Fruit fly (Drosophila melanogaster): ENCODE measurements around the gene bowl.

Gene bowl

dm6 chr2L:3769718-3770461 is 1.6 kb upstream of the bowl start (continued):
- no peak for TF ChIP-seq CG2129 (GFP tag; IDR thresholded peaks at IDR 0.05; ENCODE audit: partially characterized antibody)
- TF ChIP-seq HmgZ (tag; optimal IDR thresholded peaks at IDR 0.05) = no peak
- TF ChIP-seq CG6813 (GFP tag; optimal IDR thresholded peaks at IDR 0.05) = peak; percentile 18
- TF ChIP-seq CG12071 (GFP tag; optimal IDR thresholded peaks at IDR 0.05) = no peak
- peak; percentile 77 for TF ChIP-seq sens (GFP tag)
- TF ChIP-seq CG15269 (tag; optimal IDR thresholded peaks at IDR 0.05) = peak; percentile 62
- TF ChIP-seq chn (GFP tag; optimal IDR thresholded peaks at IDR 0.05) = no peak
- no peak for TF ChIP-seq pnt (GFP tag; optimal IDR thresholded peaks at IDR 0.05)
- no peak for TF ChIP-seq CG12236 (GFP tag; optimal IDR thresholded peaks at IDR 0.05)
- peak in 1 of 3 experiments; percentile 78 for TF ChIP-seq lola (GFP tag; optimal IDR thresholded peaks at IDR 0.05)
- TF ChIP-seq CG30020 (tag; optimal IDR thresholded peaks at IDR 0.05) = no peak
- no peak for TF ChIP-seq CG1832 (GFP tag; optimal IDR thresholded peaks at IDR 0.05)
- TF ChIP-seq CG34376 (GFP tag; optimal IDR thresholded peaks at IDR 0.05) = no peak
- no peak for TF ChIP-seq CG8089 (GFP tag; optimal IDR thresholded peaks at IDR 0.05)
- TF ChIP-seq lilli (GFP tag; optimal IDR thresholded peaks at IDR 0.05) = no peak
- peak; percentile 66 for TF ChIP-seq CG7839 (tag; optimal IDR thresholded peaks at IDR 0.05)
- no peak for TF ChIP-seq jumu (GFP tag; optimal IDR thresholded peaks at IDR 0.05)
- peak; percentile 45 for TF ChIP-seq Med (GFP tag)
- no peak for TF ChIP-seq fd102C (GFP tag; optimal IDR thresholded peaks at IDR 0.05)
- TF ChIP-seq crp (GFP tag; optimal IDR thresholded peaks at IDR 0.05) = no peak
- TF ChIP-seq CG17568 (GFP tag; optimal IDR thresholded peaks at IDR 0.05) = no peak
- TF ChIP-seq btn (GFP tag; optimal IDR thresholded peaks at IDR 0.05) = no peak
- TF ChIP-seq so (GFP tag; IDR thresholded peaks at IDR 0.05) = no peak; the same call in 2 of the 3 replicates
- no peak for TF ChIP-seq CG9932 (GFP tag; IDR thresholded peaks at IDR 0.05)
- TF ChIP-seq sisA (GFP tag; IDR thresholded peaks at IDR 0.05) = peak; percentile 14; the same call in 1 of the 2 replicates
- TF ChIP-seq sc (optimal IDR thresholded peaks at IDR 0.05) = no peak
- TF ChIP-seq sc (GFP tag; optimal IDR thresholded peaks at IDR 0.05) = peak; percentile 38
- TF ChIP-seq Bgb (GFP tag; IDR thresholded peaks at IDR 0.05; ENCODE audit: partially characterized antibody) = no peak
- peak; percentile 21 for TF ChIP-seq CG30431 (GFP tag; optimal IDR thresholded peaks at IDR 0.05)
- no peak for TF ChIP-seq CG12769 (tag; optimal IDR thresholded peaks at IDR 0.05)
- TF ChIP-seq CG10147 (GFP tag; optimal IDR thresholded peaks at IDR 0.05) = no peak
- TF ChIP-seq corto (GFP tag; optimal IDR thresholded peaks at IDR 0.05) = no peak
- TF ChIP-seq Fer2 (tag; optimal IDR thresholded peaks at IDR 0.05) = no peak
- TF ChIP-seq knrl (GFP tag; IDR thresholded peaks at IDR 0.05; ENCODE audit: partially characterized antibody) = no peak
- no peak for TF ChIP-seq YL-1 (GFP tag; optimal IDR thresholded peaks at IDR 0.05)
- peak; percentile 56 for TF ChIP-seq Spps (tag; optimal IDR thresholded peaks at IDR 0.05)
- TF ChIP-seq CG11456 (GFP tag; IDR thresholded peaks at IDR 0.05) = no peak
- no peak for TF ChIP-seq repo (GFP tag; optimal IDR thresholded peaks at IDR 0.05)
- TF ChIP-seq Mes4 (GFP tag; optimal IDR thresholded peaks at IDR 0.05) = no peak
- TF ChIP-seq ab (GFP tag; optimal IDR thresholded peaks at IDR 0.05) = no peak
- TF ChIP-seq Dfd (GFP tag; optimal IDR thresholded peaks at IDR 0.05) = no peak
- peak; percentile 45; the same call in 1 of the 2 replicates for TF ChIP-seq HLH3B (GFP tag; IDR thresholded peaks at IDR 0.05)
- TF ChIP-seq Abd-B (GFP tag; optimal IDR thresholded peaks at IDR 0.05) = peak; percentile 62
- TF ChIP-seq CG7987 (GFP tag; optimal IDR thresholded peaks at IDR 0.05) = no peak
- TF ChIP-seq CG8478 (optimal IDR thresholded peaks at IDR 0.05) = no peak
- no peak for TF ChIP-seq CG3995 (GFP tag; optimal IDR thresholded peaks at IDR 0.05)
- TF ChIP-seq Gsc (GFP tag; IDR thresholded peaks at IDR 0.05) = no peak
- peak; percentile 34 for TF ChIP-seq CG13296 (GFP tag; optimal IDR thresholded peaks at IDR 0.05)
- no peak for TF ChIP-seq nau (GFP tag; optimal IDR thresholded peaks at IDR 0.05)
- peak; percentile 20; the same call in 1 of the 2 replicates for TF ChIP-seq E2f2 (GFP tag; IDR thresholded peaks at IDR 0.05)

Measured in whole organism, embryonic.